Worm (Caenorhabditis elegans) whole organism, L1 larva: ENCODE measurements around the gene Y77E11A.12.

Source experiments
- lin-15B ChIP-seq: fragments of 150-350 bp; sonication (generic microtip); optimal IDR thresholded peaks from 3 replicates; lab custom pipeline; 2014; ENCODE audit warnings: missing biosample characterization, missing genetic modification characterization
- nhr-28 ChIP-seq: fragments of 150-350 bp; optimal IDR thresholded peaks from 2 replicates; lab custom pipeline; 2014; ENCODE audit warnings: missing biosample characterization, missing genetic modification characterization
- pqm-1 ChIP-seq: sonication (generic microtip); optimal IDR thresholded peaks from 3 replicates; lab custom pipeline; 2017; ENCODE audit warnings: missing biosample characterization, missing genetic modification characterization
- sup-37 ChIP-seq: fragments of 200-800 bp; sonication (Bioruptor generic); optimal IDR thresholded peaks from 2 replicates; lab custom pipeline; 2018; ENCODE audit warnings: mild to moderate bottlenecking, missing genetic modification characterization, missing compliant biosample characterization
- zag-1 ChIP-seq: fragments of 150-350 bp; optimal IDR thresholded peaks from 2 replicates; lab custom pipeline; 2014; ENCODE audit warnings: missing biosample characterization, missing genetic modification characterization

DNA sequence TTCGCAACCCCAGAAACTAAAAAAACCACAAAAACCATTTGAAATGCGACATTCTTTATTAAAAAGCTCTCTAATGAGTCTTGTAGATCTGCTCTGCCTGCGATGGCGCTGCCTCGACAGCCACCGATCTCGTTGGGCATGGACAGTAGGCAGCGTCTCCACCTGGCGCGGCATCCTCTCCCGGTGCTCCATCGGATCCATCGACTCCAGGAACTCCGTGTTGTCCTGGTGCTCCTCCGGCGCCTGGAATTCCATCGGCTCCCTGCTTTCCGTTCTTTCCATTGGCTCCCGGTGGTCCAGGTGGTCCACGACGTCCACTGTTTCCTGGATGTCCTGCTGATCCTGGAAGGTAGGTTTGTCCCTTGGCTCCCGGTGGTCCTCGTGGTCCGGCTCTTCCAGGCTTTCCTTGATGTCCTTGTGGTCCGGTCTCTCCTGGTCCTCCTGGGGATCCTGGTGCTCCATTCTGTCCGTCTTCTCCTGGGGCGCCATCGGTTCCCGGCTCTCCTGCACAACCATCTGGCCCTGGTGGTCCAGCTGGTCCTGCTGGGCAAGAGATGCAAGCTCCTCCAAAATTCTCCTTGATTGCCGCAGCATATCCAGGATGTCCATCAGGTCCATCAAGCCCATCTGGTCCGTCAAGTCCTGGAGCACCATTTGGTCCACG is 15.0 kb downstream of the Y77E11A.12 start:
- TF ChIP-seq zag-1, result no peak
- TF ChIP-seq lin-15B (tag; lab: Kevin White, UChicago), result no peak
- no peak for TF ChIP-seq sup-37
- no peak for TF ChIP-seq nhr-28 (tag; lab: Kevin White, UChicago)
- TF ChIP-seq pqm-1, result no peak
